Worm (Caenorhabditis elegans): ENCODE measurements around the gene T04B8.1.
"Not testable (repeated sequence)": the region's sequence is repeated elsewhere in the genome, so short reads cannot be mapped to it uniquely, and the experiment has no call there.

Gene T04B8.1

DNA sequence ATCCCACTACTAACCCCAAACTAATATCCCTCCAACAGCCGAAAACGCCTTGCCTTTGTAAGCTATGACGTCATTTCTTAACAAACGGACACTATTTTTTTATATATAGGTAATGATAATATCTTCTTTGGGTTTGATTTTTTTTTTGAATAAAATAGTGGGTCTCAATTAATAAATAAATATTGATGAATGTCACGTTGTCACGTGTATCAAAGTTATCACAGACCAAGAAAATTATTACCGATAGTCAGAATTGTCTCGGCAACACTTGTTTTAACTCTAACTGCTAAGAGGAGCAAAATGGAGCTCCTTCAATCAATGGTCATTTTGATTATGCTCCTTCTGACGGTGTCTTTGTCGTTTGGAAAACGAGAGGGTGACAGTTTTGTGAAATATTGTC, at the start of gene T04B8.1:
TSS of gene T04B8.1 (plus strand) at position 301 of the 400 bp plus-strand sequence.
- TF ChIP-seq tab-1 (GFP tag; IDR thresholded peaks at IDR 0.05) (no peak), klf-2 (GFP tag; conservative IDR thresholded peaks at IDR 0.05) (no peak), flt-1 (GFP tag; IDR thresholded peaks at IDR 0.05) (no peak), med-1 (GFP tag; optimal IDR thresholded peaks at IDR 0.05; ENCODE audit: insufficient read depth) (no peak), ztf-23 (GFP tag; IDR thresholded peaks at IDR 0.05) (no peak), cog-1 (tag; optimal IDR thresholded peaks at IDR 0.05) (no peak), ztf-29 (GFP tag; IDR thresholded peaks at IDR 0.05) (no peak), ref-1 (GFP tag; conservative IDR thresholded peaks at IDR 0.05) (no peak), T22C8.4 (GFP tag; IDR thresholded peaks at IDR 0.05) (no peak)

DNA sequence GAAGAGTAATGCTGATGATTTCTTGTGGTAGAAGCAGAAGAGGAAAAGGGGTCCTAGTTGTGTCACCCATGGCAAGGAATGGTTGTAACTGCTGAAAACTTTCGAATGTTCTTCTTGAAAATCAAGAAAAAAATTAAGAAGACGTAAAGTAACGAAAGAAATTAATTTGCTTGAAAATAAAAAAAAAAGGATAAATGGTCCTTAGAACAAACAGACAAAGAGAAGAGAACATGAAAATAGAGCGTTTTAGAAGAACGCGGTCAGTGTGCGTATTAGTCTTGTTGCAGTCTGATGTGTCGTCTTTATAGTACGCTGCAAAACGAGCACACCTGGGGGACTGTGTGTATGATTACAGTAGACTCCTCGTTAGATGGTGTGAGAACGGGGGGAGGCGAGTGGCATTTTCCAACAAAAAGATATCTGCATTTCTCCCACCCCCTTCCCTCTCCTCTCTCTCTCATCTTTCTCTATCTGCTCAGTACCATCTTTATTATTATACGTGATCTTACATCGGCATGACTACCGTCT, 49.7 kb upstream of the T04B8.1 start, which contains the start of the genes W08F4.12 and W08F4.13:
TSS of gene W08F4.12 (minus strand) at position 101 of the 528 bp plus-strand sequence.
TSS of gene W08F4.13 (plus strand) at position 478 of the 528 bp plus-strand sequence.
- TF ChIP-seq flt-1 (GFP tag; IDR thresholded peaks at IDR 0.05), result no peak
- no peak for TF ChIP-seq med-1 (GFP tag; optimal IDR thresholded peaks at IDR 0.05; ENCODE audit: insufficient read depth)
- no peak for TF ChIP-seq T22C8.4 (GFP tag; IDR thresholded peaks at IDR 0.05)
- no peak for TF ChIP-seq tab-1 (GFP tag; IDR thresholded peaks at IDR 0.05)
- TF ChIP-seq cog-1 (tag; optimal IDR thresholded peaks at IDR 0.05), result no peak
- TF ChIP-seq ztf-23 (GFP tag; IDR thresholded peaks at IDR 0.05), result no peak
- no peak for TF ChIP-seq klf-2 (GFP tag; conservative IDR thresholded peaks at IDR 0.05)
- TF ChIP-seq ref-1 (GFP tag; conservative IDR thresholded peaks at IDR 0.05), result no peak
- TF ChIP-seq ztf-29 (GFP tag; IDR thresholded peaks at IDR 0.05), result no peak

DNA sequence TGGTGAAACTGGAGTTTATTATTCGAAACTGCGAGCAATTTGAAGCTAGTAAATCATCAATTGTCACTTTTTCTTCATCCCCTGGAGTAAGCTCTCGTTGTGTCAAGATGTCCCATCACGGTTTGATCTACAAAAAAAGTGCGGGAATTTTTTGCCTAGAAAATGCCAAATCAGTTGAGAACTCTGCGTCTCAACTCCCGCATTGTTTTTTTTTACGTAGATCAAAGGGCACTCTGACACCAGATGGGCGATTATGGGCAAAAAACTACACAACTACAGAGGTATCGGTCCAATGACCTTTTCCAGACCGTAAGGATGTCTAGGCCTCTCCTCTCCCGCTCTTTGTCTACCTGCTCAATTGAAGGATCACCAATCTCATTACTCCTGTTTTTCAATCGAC, 46.6 kb upstream of the T04B8.1 start, which contains the start of gene fbxb-34:
TSS of gene fbxb-34 (plus strand) at position 301 of the 400 bp plus-strand sequence.
- no peak for TF ChIP-seq tab-1 (GFP tag; IDR thresholded peaks at IDR 0.05)
- TF ChIP-seq klf-2 (GFP tag; conservative IDR thresholded peaks at IDR 0.05), result no peak
- no peak for TF ChIP-seq cog-1 (tag; optimal IDR thresholded peaks at IDR 0.05)
- no peak for TF ChIP-seq flt-1 (GFP tag; IDR thresholded peaks at IDR 0.05)
- no peak for TF ChIP-seq ztf-29 (GFP tag; IDR thresholded peaks at IDR 0.05)
- TF ChIP-seq ref-1 (GFP tag; conservative IDR thresholded peaks at IDR 0.05), result no peak
- no peak for TF ChIP-seq ztf-23 (GFP tag; IDR thresholded peaks at IDR 0.05)
- no peak for TF ChIP-seq med-1 (GFP tag; optimal IDR thresholded peaks at IDR 0.05; ENCODE audit: insufficient read depth)
- TF ChIP-seq T22C8.4 (GFP tag; IDR thresholded peaks at IDR 0.05), result no peak

DNA sequence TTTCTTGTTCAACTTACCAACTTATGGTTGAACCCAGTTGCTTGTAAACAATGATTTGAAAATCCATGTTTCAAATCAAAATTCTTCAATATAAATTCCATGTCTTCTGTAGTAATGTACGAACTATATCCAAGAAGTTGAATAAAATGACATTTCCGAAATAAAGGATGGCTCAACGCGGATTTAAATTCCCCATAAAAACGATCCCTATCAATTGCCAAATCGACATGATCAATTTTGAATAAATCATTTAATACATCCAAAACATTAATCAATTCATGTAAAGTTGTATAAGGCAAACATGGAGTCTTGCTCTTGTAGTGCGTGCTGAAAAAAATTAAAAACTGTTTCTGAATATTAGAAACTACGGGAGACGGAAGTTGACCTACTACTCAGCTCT, 43.0 kb upstream of the T04B8.1 start, which contains the start of gene W08F4.10:
TSS of gene W08F4.10 (minus strand) at position 101 of the 400 bp plus-strand sequence.
- TF ChIP-seq ztf-29 (GFP tag; IDR thresholded peaks at IDR 0.05), result no peak
- TF ChIP-seq cog-1 (tag; optimal IDR thresholded peaks at IDR 0.05), result no peak
- TF ChIP-seq flt-1 (GFP tag; IDR thresholded peaks at IDR 0.05), result no peak
- no peak for TF ChIP-seq ztf-23 (GFP tag; IDR thresholded peaks at IDR 0.05)
- no peak for TF ChIP-seq ref-1 (GFP tag; conservative IDR thresholded peaks at IDR 0.05)
- TF ChIP-seq T22C8.4 (GFP tag; IDR thresholded peaks at IDR 0.05), result no peak
- no peak for TF ChIP-seq klf-2 (GFP tag; conservative IDR thresholded peaks at IDR 0.05)
- no peak for TF ChIP-seq med-1 (GFP tag; optimal IDR thresholded peaks at IDR 0.05; ENCODE audit: insufficient read depth)
- no peak for TF ChIP-seq tab-1 (GFP tag; IDR thresholded peaks at IDR 0.05)

DNA sequence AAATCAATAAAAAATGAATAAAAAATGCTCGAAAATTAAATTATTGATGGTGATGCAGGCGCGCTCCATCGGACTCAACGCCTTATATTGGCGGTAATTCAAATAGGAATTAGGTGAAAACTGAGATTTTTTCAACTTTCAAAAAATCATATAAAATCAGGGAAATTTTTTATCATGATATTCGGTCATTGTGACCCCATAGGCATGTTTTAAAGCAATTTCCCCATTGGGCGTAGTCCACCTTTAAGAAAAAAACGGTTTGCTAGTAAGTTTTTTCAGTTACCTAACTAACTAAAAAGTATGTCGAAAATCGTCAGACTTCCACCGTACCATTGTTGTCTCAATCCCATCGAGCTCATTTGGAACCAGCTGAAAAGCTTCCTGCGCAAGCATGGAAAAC, 40.9 kb upstream of the T04B8.1 start, which contains the start of gene W08F4.1:
TSS of gene W08F4.1 (plus strand) at position 301 of the 400 bp plus-strand sequence.
- TF ChIP-seq tab-1 (GFP tag; IDR thresholded peaks at IDR 0.05); cog-1 (tag; optimal IDR thresholded peaks at IDR 0.05); ztf-23 (GFP tag; IDR thresholded peaks at IDR 0.05): not testable (repeated sequence)

DNA sequence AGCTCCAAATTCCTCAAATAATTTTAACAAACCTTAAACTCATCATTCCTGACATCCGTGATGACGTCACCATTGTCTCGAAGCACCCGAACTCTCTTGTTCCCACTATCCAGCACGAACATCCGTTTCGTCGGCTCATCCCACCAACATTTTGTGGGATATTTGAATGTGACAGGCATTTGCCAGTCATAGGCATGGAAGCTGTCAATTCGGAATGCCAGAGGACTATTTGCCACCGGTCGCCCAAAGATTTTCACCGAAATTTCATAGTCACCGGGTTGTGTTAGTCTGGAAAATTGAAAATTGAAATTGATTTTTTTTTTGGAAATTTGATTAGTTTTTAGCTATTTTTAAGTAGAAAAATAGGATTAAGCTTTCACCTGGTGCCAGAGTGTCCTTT, 37.4 kb upstream of the T04B8.1 start:
- TF ChIP-seq flt-1 (GFP tag; IDR thresholded peaks at IDR 0.05), result no peak
- no peak for TF ChIP-seq klf-2 (GFP tag; conservative IDR thresholded peaks at IDR 0.05)
- no peak for TF ChIP-seq T22C8.4 (GFP tag; IDR thresholded peaks at IDR 0.05)
- no peak for TF ChIP-seq cog-1 (tag; optimal IDR thresholded peaks at IDR 0.05)

DNA sequence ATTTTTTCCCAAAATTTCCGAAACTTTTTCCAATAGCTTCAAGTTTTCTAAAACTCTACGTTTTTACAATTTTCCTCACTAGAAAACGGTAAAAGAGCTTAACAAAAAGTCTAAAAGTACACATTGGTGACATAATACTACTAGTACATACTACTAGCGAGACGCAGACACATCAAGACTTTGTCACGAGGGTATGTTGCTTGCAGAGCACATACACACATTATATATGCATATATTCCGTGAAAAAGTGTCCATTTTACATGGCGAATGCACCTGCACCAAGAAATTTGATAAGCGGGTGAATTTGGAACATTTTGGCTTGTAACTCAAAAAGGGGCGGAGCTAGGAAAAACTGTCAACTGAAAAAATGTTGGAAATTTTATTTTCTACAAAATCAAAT, 32.8 kb upstream of the T04B8.1 start:
- no peak for TF ChIP-seq T22C8.4 (GFP tag; IDR thresholded peaks at IDR 0.05)
- TF ChIP-seq cog-1 (tag; optimal IDR thresholded peaks at IDR 0.05), result peak; percentile 43

DNA sequence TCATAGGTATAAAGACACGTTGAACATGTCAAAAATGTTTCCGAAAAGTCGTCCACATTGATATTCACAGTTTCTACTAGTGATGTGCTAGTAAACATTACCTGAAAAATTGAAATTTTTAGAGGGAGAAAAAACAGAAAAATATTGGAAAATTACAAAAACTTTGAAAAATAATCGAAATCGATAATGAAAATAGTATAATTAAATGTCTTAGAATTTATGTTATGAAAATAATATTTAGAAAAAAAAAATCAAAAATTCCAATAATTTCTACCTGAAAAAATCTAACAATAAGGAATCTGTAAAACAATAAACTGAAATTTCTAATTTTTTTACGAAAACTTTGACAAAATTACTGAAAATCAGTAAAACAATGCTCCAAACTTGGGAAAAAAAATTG, 32.1 kb upstream of the T04B8.1 start, which contains the start of gene nhl-3:
TSS of gene nhl-3 (minus strand) at position 101 of the 400 bp plus-strand sequence.
- TF ChIP-seq ztf-29 (GFP tag; IDR thresholded peaks at IDR 0.05) (no peak), ztf-23 (GFP tag; IDR thresholded peaks at IDR 0.05) (no peak), klf-2 (GFP tag; conservative IDR thresholded peaks at IDR 0.05) (no peak), cog-1 (tag; optimal IDR thresholded peaks at IDR 0.05) (no peak), tab-1 (GFP tag; IDR thresholded peaks at IDR 0.05) (no peak), med-1 (GFP tag; optimal IDR thresholded peaks at IDR 0.05; ENCODE audit: insufficient read depth) (no peak), flt-1 (GFP tag; IDR thresholded peaks at IDR 0.05) (no peak), ref-1 (GFP tag; conservative IDR thresholded peaks at IDR 0.05) (no peak), T22C8.4 (GFP tag; IDR thresholded peaks at IDR 0.05) (no peak)

DNA sequence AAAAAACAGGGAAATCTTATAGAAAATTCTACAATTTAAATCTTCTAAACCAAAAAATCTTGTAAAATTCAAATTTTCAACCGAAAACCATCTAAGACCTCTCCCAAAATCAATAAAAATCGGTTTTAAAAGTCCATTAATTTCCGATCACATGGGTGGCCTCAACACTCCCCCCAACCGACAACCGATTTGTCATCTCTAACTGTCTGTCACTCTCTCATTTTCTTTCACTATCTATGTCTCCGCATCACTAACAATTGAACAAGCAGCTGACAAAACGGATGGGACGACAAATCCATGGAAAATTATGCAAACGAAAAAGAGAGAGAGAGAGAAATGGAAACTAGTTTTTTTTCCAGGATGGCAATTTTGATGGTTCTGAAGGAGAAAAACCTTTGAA, 31.1 kb upstream of the T04B8.1 start:
- TF ChIP-seq ztf-29 (GFP tag; IDR thresholded peaks at IDR 0.05) (no peak), T22C8.4 (GFP tag; IDR thresholded peaks at IDR 0.05) (no peak), cog-1 (tag; optimal IDR thresholded peaks at IDR 0.05) (peak; percentile 64), med-1 (GFP tag; optimal IDR thresholded peaks at IDR 0.05; ENCODE audit: insufficient read depth) (no peak)

DNA sequence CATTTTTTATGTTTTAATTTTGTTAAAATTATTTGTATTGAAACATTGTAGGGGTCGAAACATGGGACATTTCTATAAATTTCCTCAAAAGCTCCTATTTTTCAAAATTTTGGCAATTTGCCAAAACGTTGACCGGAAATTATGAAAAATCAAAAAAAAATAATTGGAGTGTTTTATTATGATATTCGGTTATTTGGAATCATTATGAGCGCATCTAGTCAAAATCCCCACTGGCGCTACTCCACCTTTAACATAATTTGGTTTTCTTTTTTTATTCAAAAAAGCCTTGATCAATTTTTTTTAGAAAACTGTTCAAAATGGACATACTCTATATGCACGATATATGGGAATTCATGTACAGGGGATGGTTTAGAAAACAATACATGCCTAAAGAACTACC, 28.8 kb upstream of the T04B8.1 start, which contains the start of gene W04H10.2:
TSS of gene W04H10.2 (plus strand) at position 301 of the 400 bp plus-strand sequence.
- TF ChIP-seq flt-1 (GFP tag; IDR thresholded peaks at IDR 0.05), result no peak
- no peak for TF ChIP-seq T22C8.4 (GFP tag; IDR thresholded peaks at IDR 0.05)
- TF ChIP-seq ztf-29 (GFP tag; IDR thresholded peaks at IDR 0.05), result no peak
- no peak for TF ChIP-seq ztf-23 (GFP tag; IDR thresholded peaks at IDR 0.05)
- TF ChIP-seq med-1 (GFP tag; optimal IDR thresholded peaks at IDR 0.05; ENCODE audit: insufficient read depth), result no peak

All from whole organism, midembryonic.